Worm (Caenorhabditis elegans): Measurements from ENCODE around the gene unc-112.

- TF ChIP-seq lin-13 (GFP tag; optimal IDR thresholded peaks at IDR 0.05) (no peak), nhr-77 (tag; optimal IDR thresholded peaks at IDR 0.05) (no peak), daf-8 (GFP tag; IDR thresholded peaks at IDR 0.05) (no peak), lin-29 (GFP tag; IDR thresholded peaks at IDR 0.05) (no peak), mxl-2 (GFP tag; conservative IDR thresholded peaks at IDR 0.05) (no peak), F37D6.2 (tag; optimal IDR thresholded peaks at IDR 0.05) (no peak), zag-1 (tag; optimal IDR thresholded peaks at IDR 0.05) (no peak), spr-1 (tag; optimal IDR thresholded peaks at IDR 0.05) (no peak)
Measured at ce11 chrV:14655689-14656088, 40.8 kb downstream of the unc-112 start.

Measured in whole organism, L4 larva.